Fruit fly (Drosophila melanogaster): ENCODE measurements around the gene path.

Gene path

DNA sequence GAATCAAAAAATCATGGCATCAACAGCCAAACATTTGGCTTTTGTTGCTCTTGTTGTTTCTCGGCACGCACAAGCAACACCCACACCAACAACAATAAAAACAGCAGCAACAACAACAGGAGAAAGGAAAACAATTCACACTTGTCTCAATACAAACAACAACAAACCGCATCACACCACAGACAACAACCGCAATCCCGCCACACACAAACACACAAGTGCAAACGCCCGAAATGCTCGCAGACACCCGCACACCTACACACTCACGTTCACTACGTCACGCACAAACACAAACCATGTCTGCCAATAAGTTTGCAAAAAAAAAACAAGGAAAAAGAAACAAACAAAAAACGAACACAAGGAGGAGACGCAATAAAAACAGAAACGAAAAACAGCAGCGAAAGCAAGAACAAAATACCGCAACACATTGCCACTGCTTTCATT, 37.3 kb downstream of the path start:
- no peak for TF ChIP-seq CG8478 (optimal IDR thresholded peaks at IDR 0.05)
- no peak for TF ChIP-seq EcR (GFP tag; optimal IDR thresholded peaks at IDR 0.05)
- TF ChIP-seq usp (GFP tag; optimal IDR thresholded peaks at IDR 0.05) = no peak
- TF ChIP-seq pan (optimal IDR thresholded peaks at IDR 0.05) = no peak
- no peak for TF ChIP-seq Dll (optimal IDR thresholded peaks at IDR 0.05)
- TF ChIP-seq psq (optimal IDR thresholded peaks at IDR 0.05) = no peak

DNA sequence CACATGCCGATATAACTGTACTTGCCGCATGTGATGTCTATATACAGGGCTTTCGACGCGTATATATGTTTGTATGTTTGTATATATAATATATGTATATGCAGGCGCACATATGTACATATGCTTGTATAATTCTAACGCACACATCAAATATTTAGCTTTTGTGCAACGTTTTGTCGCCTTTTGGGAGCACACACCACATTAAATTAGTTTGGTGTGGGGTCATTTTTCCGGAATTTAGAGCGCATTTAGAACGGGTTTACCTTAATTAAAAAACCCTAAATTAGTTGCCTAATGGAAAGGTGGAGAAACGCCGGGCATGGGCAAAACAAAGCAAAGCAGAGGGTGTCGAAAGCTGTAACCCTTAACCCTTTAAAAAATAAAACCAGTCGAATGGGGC, 37.9 kb downstream of the path start:
- TF ChIP-seq psq (optimal IDR thresholded peaks at IDR 0.05) (no peak), Dll (optimal IDR thresholded peaks at IDR 0.05) (no peak), EcR (GFP tag; optimal IDR thresholded peaks at IDR 0.05) (no peak), usp (GFP tag; optimal IDR thresholded peaks at IDR 0.05) (no peak), CG8478 (optimal IDR thresholded peaks at IDR 0.05) (no peak), pan (optimal IDR thresholded peaks at IDR 0.05) (no peak)

DNA sequence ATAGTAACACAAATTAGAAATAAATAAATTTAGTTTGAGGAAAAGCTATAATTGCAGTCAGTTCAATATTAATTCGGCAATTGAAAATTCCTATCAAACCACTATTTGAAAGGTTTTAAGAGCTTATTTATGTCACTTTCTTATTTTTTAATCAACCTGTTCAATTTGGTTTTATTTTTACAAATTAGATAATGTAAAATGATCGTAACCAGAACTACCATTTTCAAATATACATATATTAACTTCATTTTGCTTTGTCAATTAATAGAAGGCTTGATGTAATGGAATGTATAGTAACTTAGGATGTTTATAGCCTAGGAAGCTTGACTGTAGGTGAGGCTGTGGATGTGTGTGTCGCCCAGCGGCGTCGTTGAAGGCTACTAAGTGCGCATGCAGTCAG, 38.5 kb downstream of the path start:
- TF ChIP-seq psq (optimal IDR thresholded peaks at IDR 0.05) = no peak
- no peak for TF ChIP-seq EcR (GFP tag; optimal IDR thresholded peaks at IDR 0.05)
- no peak for TF ChIP-seq pan (optimal IDR thresholded peaks at IDR 0.05)
- TF ChIP-seq usp (GFP tag; optimal IDR thresholded peaks at IDR 0.05) = no peak
- TF ChIP-seq Dll (optimal IDR thresholded peaks at IDR 0.05) = no peak
- TF ChIP-seq CG8478 (optimal IDR thresholded peaks at IDR 0.05) = no peak

DNA sequence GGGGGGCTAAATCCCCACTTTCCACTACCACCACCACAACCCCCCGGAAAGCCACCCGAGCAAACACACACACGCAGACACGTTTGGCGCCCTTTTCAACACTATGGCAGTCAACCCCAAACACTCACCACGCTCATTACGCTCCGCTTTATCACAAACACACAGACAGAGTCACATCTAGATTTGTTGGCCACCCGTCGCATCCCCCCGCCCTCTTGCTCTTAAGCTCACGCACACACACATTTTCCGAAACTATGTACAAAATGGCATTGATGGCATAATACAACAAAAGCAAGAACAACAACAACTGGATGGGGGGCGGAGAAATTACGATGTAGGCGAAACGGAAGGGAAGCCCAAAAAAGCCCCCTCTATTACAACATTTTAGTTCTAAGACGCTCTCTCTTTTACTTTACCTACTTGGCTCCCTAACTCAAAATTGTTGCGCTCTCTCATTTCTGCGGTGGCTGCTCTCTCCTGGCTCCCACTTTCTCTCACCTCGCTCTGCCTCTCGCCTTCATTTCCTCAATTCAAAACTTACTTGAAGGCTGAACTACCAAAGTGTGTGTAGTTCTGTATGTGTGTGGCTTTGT, 39.4 kb downstream of the path start:
- TF ChIP-seq psq (optimal IDR thresholded peaks at IDR 0.05) = no peak
- TF ChIP-seq EcR (GFP tag; optimal IDR thresholded peaks at IDR 0.05) = no peak
- TF ChIP-seq usp (GFP tag; optimal IDR thresholded peaks at IDR 0.05) = no peak
- TF ChIP-seq CG8478 (optimal IDR thresholded peaks at IDR 0.05) = no peak
- TF ChIP-seq pan (optimal IDR thresholded peaks at IDR 0.05) = no peak
- TF ChIP-seq Dll (optimal IDR thresholded peaks at IDR 0.05) = no peak

DNA sequence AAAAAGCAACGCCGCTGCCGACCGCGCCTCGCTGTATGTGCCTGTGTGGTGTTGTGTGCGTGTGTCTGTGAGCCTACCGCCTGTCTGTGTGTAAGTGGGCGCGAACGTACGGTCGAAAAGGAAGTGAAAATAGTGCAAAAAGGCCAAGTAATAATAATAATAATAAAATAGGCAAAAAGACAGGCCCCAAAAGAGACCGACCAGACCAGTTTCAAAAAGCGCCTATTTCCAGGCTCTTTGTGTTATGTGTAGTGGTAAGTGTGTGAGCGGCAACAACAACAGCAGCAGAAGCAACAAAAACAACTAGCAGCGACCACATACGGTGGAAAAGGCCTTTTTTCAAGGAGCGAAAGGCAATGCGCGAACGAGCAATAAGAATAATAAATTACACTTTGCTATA, 42.3 kb downstream of the path start:
- TF ChIP-seq pan (optimal IDR thresholded peaks at IDR 0.05) (no peak), EcR (GFP tag; optimal IDR thresholded peaks at IDR 0.05) (no peak), CG8478 (optimal IDR thresholded peaks at IDR 0.05) (no peak), usp (GFP tag; optimal IDR thresholded peaks at IDR 0.05) (no peak), Dll (optimal IDR thresholded peaks at IDR 0.05) (no peak), psq (optimal IDR thresholded peaks at IDR 0.05) (no peak)

DNA sequence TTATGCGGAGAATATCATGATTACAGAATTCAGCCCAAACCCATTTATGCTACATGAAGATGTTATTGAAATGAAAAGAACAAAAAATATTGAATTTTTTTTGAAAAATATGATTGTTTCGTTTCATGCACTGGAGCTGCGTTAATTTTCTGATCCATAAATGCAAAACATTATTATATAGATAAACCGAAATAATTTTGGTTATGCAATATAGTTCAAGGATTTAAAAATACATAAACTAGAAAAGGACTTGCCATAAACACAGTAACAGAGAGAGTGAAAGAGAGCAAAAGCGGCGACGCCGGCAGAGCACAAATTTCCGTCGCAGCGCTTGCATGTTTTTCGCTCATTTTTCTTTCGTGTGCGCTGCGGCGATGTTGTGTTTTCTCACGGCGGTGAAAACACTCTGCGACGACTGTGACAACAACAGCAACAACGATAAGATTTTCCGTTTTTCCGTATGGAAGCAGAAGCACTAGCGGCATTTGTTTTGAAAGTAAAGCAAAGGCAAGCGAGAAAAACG, 42.8 kb downstream of the path start:
- TF ChIP-seq pan (optimal IDR thresholded peaks at IDR 0.05) (no peak), psq (optimal IDR thresholded peaks at IDR 0.05) (no peak), usp (GFP tag; optimal IDR thresholded peaks at IDR 0.05) (no peak), Dll (optimal IDR thresholded peaks at IDR 0.05) (peak; percentile 41)

DNA sequence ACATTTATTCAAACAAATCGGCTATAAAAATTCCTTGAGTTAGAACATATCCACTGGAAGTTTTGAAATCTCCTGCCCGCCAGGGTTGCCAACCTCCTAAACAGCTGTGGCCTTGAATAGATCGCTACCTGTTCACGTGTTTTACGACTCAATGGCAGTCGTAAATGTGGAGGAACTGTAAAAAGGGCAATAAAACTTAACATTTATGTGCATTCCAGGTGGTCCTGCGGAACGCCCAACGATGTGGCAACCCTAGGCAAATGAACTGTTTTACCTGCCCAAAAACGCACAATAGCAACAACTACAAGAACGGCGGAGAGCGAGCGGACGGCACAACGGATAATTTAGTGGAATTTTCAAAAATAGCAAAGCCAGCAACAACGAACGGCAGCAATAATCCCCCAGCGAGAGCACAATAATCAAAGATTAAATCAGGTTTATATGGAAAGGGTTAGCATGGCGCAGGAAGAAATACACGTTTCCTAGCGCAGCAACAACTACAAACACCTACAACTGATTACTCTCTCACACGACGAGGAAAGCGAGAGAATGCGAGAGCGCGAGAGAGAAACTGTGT, 43.4 kb downstream of the path start:
- TF ChIP-seq EcR (GFP tag; optimal IDR thresholded peaks at IDR 0.05) (no peak), usp (GFP tag; optimal IDR thresholded peaks at IDR 0.05) (no peak), psq (optimal IDR thresholded peaks at IDR 0.05) (no peak), CG8478 (optimal IDR thresholded peaks at IDR 0.05) (no peak)

DNA sequence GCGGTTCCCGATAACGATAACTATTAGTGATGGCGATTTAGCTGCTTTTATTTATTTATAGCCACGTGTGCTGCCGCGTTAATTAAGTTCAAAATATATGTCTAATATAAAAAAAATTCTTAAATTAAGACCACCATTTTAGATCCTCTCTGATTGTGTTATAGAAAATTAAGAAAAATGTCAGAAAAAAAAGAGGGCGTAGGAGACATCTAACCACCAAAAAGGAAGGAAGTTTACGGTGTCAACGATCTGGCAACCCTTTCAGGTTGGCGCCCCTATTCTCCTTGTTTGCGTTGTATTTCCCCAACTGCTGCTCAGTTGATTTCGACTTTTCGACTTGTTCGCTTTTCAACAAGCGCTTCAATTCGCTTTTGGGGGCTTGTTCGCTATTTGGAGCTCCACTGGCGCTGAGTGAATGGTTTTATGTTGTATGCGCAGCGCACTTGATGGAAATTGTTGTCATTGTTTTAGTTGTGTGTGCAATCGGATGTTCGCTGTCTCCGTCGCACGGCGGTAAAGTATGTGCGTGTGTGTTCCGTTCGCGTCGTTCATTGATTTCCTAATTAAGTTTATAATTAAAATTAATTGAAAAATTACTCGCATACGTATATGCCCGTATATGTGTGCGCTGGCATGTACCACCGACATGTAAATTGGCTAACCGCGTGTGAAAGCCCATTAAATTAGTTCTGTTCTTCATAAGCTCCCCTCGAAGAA, 44.2 kb downstream of the path start, which contains the start of the genes CG3434 and CG44838:
TSS of gene CG3434 (minus strand) at position 25 of the 717 bp plus-strand sequence.
TSS of gene CG44838 (plus strand) at position 276 of the 717 bp plus-strand sequence.
- no peak for TF ChIP-seq CG8478 (optimal IDR thresholded peaks at IDR 0.05)
- TF ChIP-seq psq (optimal IDR thresholded peaks at IDR 0.05) = no peak
- no peak for TF ChIP-seq usp (GFP tag; optimal IDR thresholded peaks at IDR 0.05)
- TF ChIP-seq pan (optimal IDR thresholded peaks at IDR 0.05) = no peak
- no peak for TF ChIP-seq EcR (GFP tag; optimal IDR thresholded peaks at IDR 0.05)
- no peak for TF ChIP-seq Dll (optimal IDR thresholded peaks at IDR 0.05)

DNA sequence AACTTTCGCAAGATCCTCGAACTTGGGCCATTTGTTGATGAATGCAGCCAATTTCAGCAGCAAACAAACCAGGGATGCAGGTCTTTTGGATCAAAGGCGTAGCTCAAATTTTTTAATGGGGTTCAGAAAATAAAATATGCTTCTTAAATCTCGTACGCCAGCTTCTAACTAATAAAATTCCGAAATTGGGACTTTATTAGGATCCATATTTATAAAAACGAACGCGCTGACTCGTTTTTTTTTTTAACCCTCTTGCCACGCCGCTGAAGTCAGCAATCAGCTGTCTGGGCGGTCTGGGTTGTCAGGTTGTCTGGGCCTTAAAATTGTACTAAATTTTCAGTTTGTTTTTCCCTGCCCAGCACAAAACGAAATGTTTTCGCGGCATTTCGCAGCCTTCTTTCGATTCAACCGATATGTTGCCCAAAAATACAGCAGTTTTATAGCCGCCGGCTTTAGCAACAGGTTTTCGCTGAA, 47.5 kb downstream of the path start, which contains the start of gene CG3437:
TSS of gene CG3437 (minus strand) at position 51 of the 474 bp plus-strand sequence.
- TF ChIP-seq usp (GFP tag; optimal IDR thresholded peaks at IDR 0.05) (no peak), psq (optimal IDR thresholded peaks at IDR 0.05) (no peak), pan (optimal IDR thresholded peaks at IDR 0.05) (no peak), CG8478 (optimal IDR thresholded peaks at IDR 0.05) (no peak), EcR (GFP tag; optimal IDR thresholded peaks at IDR 0.05) (no peak)

DNA sequence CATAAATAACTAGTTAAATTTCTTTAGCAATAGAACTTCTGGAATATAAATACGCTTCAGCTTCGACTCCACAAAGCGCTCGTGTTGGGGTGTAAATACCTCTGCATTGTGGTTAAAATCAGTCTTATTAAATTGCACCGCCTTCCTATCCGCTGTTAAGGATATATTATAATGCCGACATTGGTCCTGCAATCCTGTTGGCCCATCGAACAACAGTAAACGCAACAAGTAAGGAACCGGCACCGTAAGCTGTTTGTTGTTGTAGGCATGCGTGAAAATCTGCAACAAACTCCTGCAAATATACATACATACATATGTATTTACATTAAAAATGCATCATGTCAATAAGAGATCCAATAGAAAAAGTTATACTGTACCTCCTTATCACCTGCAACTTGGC, 48.7 kb downstream of the path start:
- TF ChIP-seq usp (GFP tag; optimal IDR thresholded peaks at IDR 0.05) (no peak), CG8478 (optimal IDR thresholded peaks at IDR 0.05) (no peak), EcR (GFP tag; optimal IDR thresholded peaks at IDR 0.05) (no peak), pan (optimal IDR thresholded peaks at IDR 0.05) (no peak), psq (optimal IDR thresholded peaks at IDR 0.05) (no peak), Dll (optimal IDR thresholded peaks at IDR 0.05) (no peak)

DNA sequence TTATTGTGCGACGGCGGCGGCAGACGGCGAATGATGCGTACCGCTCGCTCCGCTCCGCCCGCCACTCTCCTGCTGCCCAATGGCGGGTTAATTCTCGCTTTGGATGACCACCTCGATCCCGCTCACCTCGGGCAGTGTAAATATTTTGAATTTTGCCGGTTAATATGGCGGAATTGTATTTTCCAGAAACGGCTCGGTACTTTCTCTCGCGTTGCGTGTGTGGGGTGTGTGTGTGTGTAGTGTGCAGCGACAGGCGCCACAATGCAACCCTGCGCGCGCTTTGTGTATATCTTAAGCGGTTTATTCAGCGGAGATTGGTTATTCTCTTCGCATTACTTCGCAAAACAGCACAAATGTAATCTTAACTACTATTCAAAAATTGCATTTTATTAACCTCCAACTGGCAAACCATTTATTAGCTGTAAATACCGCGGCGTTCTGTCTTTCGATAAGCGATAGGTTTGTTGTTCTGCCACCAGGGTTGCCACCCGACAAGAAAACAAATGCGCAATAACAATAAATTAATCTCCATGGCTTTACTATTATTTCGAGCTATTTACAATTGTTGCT, 49.2 kb downstream of the path start, which contains the start of the genes phol and CG3552:
TSS of gene phol (minus strand) at position 463 of the 570 bp plus-strand sequence.
TSS of gene CG3552 (plus strand) at position 500 of the 570 bp plus-strand sequence.
- no peak for TF ChIP-seq psq (optimal IDR thresholded peaks at IDR 0.05)
- no peak for TF ChIP-seq usp (GFP tag; optimal IDR thresholded peaks at IDR 0.05)
- no peak for TF ChIP-seq Dll (optimal IDR thresholded peaks at IDR 0.05)
- TF ChIP-seq pan (optimal IDR thresholded peaks at IDR 0.05) = no peak
- TF ChIP-seq EcR (GFP tag; optimal IDR thresholded peaks at IDR 0.05) = no peak
